Worm (Caenorhabditis elegans): ENCODE results near the gene appg-1.

appg-1 gene

ce11 chrII:10317007-10317406, 8.8 kb upstream of the appg-1 start, which contains the start of gene M02G9.4:
TSS of gene M02G9.4 (plus strand) at chrII:10317307.
- TF ChIP-seq rbr-2 (tag; optimal IDR thresholded peaks at IDR 0.05), result no peak
- TF ChIP-seq unc-130 (GFP tag; optimal IDR thresholded peaks at IDR 0.05), result no peak
- no peak for TF ChIP-seq Y105C5A.15 (GFP tag; IDR thresholded peaks at IDR 0.05)
- TF ChIP-seq dve-1 (tag; optimal IDR thresholded peaks at IDR 0.05; ENCODE audit: insufficient read depth), result no peak
- no peak for TF ChIP-seq ceh-32 (tag; optimal IDR thresholded peaks at IDR 0.05; ENCODE audit: poor library complexity)
- TF ChIP-seq F26F4.8 (GFP tag; conservative IDR thresholded peaks at IDR 0.05), result no peak
- TF ChIP-seq hif-1 (tag; optimal IDR thresholded peaks at IDR 0.05), result no peak
- no peak for TF ChIP-seq mxl-2 (GFP tag; conservative IDR thresholded peaks at IDR 0.05)
- no peak for TF ChIP-seq sdz-12 (GFP tag; optimal IDR thresholded peaks at IDR 0.05)
- TF ChIP-seq lin-15B (tag; optimal IDR thresholded peaks at IDR 0.05), result no peak
- TF ChIP-seq lin-38 (GFP tag; IDR thresholded peaks at IDR 0.05), result no peak
- no peak for TF ChIP-seq dmd-9 (GFP tag; IDR thresholded peaks at IDR 0.05)
- TF ChIP-seq dmd-6 (GFP tag; IDR thresholded peaks at IDR 0.05), result no peak
- no peak for TF ChIP-seq madf-9 (GFP tag; conservative IDR thresholded peaks at IDR 0.05)
- no peak for TF ChIP-seq pha-4 (GFP tag; IDR thresholded peaks at IDR 0.05)
- TF ChIP-seq pha-4 (tag; optimal IDR thresholded peaks at IDR 0.05), result no peak
- no peak for TF ChIP-seq daf-12 (tag; optimal IDR thresholded peaks at IDR 0.05)
- no peak for TF ChIP-seq hmg-1.1 (GFP tag; IDR thresholded peaks at IDR 0.05)
- TF ChIP-seq duxl-1 (tag; optimal IDR thresholded peaks at IDR 0.05; ENCODE audit: poor library complexity), result no peak
- TF ChIP-seq hlh-11 (tag; optimal IDR thresholded peaks at IDR 0.05), result no peak
- TF ChIP-seq Y5F2A.4 (GFP tag; optimal IDR thresholded peaks at IDR 0.05), result no peak

- TF ChIP-seq zip-2 (tag; optimal IDR thresholded peaks at IDR 0.05) (no peak), attf-4 (tag; optimal IDR thresholded peaks at IDR 0.05) (no peak), unc-62 (GFP tag; optimal IDR thresholded peaks at IDR 0.05 in 1 of 2) (peak in 1 of 2 experiments; percentile 93), unc-62 (tag; optimal IDR thresholded peaks at IDR 0.05) (no peak)
Observed at ce11 chrII:10321410-10321809, 4.4 kb upstream of the appg-1 start, which contains the start of gene idpp-4. TSS of gene idpp-4 (plus strand) at chrII:10321460.

DNA sequence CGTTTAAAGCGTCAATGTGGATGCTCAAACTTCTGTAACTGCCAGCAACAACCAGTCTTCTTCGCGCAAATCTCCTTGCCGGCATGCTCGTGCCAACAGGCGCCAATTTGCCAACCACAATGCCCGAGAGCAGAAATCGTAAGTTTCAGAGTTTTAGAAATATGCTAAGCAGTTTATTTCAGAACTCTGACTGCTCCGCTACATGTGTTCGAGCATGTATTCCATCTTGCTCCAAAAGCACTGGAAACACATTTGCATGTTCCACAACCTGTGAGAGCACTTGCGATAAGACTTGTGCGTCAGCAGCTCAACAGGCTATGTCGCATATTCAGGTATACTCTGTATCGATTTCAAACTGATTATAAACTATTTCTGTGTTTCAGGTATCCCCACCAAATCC, 3.9 kb downstream of the appg-1 start:
- TF ChIP-seq zfp-3 (GFP tag; conservative IDR thresholded peaks at IDR 0.05) (no peak), snpc-4 (tag; optimal IDR thresholded peaks at IDR 0.05) (no peak), aha-1 (tag) (peak; percentile 92)

- TF ChIP-seq cey-2 (tag; optimal IDR thresholded peaks at IDR 0.05; ENCODE audit: borderline replicate concordance, insufficient read depth) (no peak), F49E8.2 (tag; optimal IDR thresholded peaks at IDR 0.05; ENCODE audit: borderline replicate concordance) (no peak), hlh-30 (tag; optimal IDR thresholded peaks at IDR 0.05; ENCODE audit: insufficient read depth) (no peak), lsy-2 (tag; optimal IDR thresholded peaks at IDR 0.05) (no peak), mes-2 (tag; optimal IDR thresholded peaks at IDR 0.05; ENCODE audit: poor library complexity, severe bottlenecking) (no peak), nhr-28 (tag; optimal IDR thresholded peaks at IDR 0.05) (no peak), fos-1 (tag; optimal IDR thresholded peaks at IDR 0.05) (no peak), Y48G9A.11 (GFP tag; IDR thresholded peaks at IDR 0.05) (no peak), lin-39 (tag; optimal IDR thresholded peaks at IDR 0.05) (no peak), aha-1 (tag) (no peak), vab-7 (GFP tag; IDR thresholded peaks at IDR 0.05) (no peak), lir-3 (tag; optimal IDR thresholded peaks at IDR 0.05) (no peak), nhr-11 (tag; optimal IDR thresholded peaks at IDR 0.05) (no peak), unc-62 (GFP tag; optimal IDR thresholded peaks at IDR 0.05 in 1 of 2) (no peak), unc-62 (tag; optimal IDR thresholded peaks at IDR 0.05) (no peak)
Observed at ce11 chrII:10345012-10345411, 19.2 kb downstream of the appg-1 start, which contains the start of gene pro-2. TSS of gene pro-2 (minus strand) at chrII:10345112.

All from whole organism, L4 larva.